Fruit fly (Drosophila melanogaster): ENCODE results near the gene Mvb12.

The Mvb12 gene

DNA sequence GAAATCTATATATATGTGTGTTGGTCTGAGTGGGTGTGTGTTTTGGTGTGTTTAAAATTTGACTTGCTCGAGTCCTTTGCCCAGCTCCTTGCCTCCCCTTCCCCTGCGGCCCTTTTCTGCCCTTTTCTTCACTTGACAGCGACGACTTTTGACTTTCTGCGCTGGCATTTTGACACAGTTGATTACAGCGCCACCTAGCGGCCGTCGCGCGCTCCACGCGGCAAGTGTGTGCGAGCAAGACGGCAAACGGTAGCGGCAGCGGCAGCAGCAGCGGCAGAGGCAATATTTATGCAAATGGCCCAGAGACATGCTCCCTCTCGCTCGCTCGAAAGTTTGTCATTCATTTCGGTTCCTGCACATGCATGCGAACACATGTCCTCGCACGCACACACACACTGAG lies 49.0 kb downstream of the Mvb12 start:
- TF ChIP-seq CG13204 (GFP tag; optimal IDR thresholded peaks at IDR 0.05) (peak; percentile 5), CG10348 (GFP tag; IDR thresholded peaks at IDR 0.05) (no peak)

Measured in whole organism, pupa.